Fruit fly (Drosophila melanogaster): Measurements from ENCODE around the gene CG43739.

The CG43739 gene

DNA sequence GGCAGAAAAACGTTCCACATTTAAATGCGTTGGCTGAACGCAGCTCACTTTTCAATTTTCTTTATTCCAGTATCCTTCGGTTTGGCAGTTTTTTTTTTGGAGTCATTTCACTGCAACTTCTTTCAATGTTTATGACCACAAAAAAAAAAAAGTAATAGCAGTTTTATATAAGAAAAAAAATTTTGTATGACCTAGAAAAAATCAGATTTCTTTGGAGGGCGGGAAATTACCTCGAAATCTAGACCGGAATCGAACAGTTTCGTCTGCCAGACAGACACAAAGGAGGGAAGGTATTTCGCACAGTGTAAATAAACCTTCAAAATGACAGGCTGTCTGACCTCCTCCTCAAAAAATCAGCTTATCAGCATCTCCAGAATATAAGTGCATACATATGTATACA lies 38.3 kb downstream of the CG43739 start (continued):
- no peak for TF ChIP-seq salr (GFP tag; optimal IDR thresholded peaks at IDR 0.05)
- no peak for TF ChIP-seq achi (GFP tag; optimal IDR thresholded peaks at IDR 0.05)
- no peak for TF ChIP-seq CG6276 (GFP tag; optimal IDR thresholded peaks at IDR 0.05)
- no peak for TF ChIP-seq ss (GFP tag; optimal IDR thresholded peaks at IDR 0.05)
- peak; percentile 19 for TF ChIP-seq acj6 (GFP tag; optimal IDR thresholded peaks at IDR 0.05)
- no peak for TF ChIP-seq dsx (GFP tag; optimal IDR thresholded peaks at IDR 0.05; ENCODE audit: poor library complexity, severe bottlenecking)
- TF ChIP-seq Eip78C (GFP tag) = peak; percentile 70
- no peak for TF ChIP-seq eg (GFP tag; IDR thresholded peaks at IDR 0.05)
- peak; percentile 59 for TF ChIP-seq Sox102F (GFP tag; optimal IDR thresholded peaks at IDR 0.05)
- no peak for TF ChIP-seq CG6808 (GFP tag; optimal IDR thresholded peaks at IDR 0.05)
- no peak for TF ChIP-seq CG6163 (GFP tag; IDR thresholded peaks at IDR 0.05)
- no peak for TF ChIP-seq CG16779 (tag; optimal IDR thresholded peaks at IDR 0.05)
- TF ChIP-seq CG34406 (GFP tag; optimal IDR thresholded peaks at IDR 0.05) = peak; percentile 25
- TF ChIP-seq topi (GFP tag; optimal IDR thresholded peaks at IDR 0.05) = peak; percentile 43
- no peak for TF ChIP-seq CG10669 (GFP tag; optimal IDR thresholded peaks at IDR 0.05)
- peak; percentile 14 for TF ChIP-seq CG3919 (GFP tag; optimal IDR thresholded peaks at IDR 0.05)
- no peak for TF ChIP-seq CG8119 (GFP tag; IDR thresholded peaks at IDR 0.05)
- no peak for TF ChIP-seq CG11902 (GFP tag; optimal IDR thresholded peaks at IDR 0.05)
- TF ChIP-seq Ets21C (GFP tag; optimal IDR thresholded peaks at IDR 0.05) = peak; percentile 16
- TF ChIP-seq Hr4 (GFP tag; optimal IDR thresholded peaks at IDR 0.05) = no peak
- TF ChIP-seq pdm3 (GFP tag; optimal IDR thresholded peaks at IDR 0.05) = peak; percentile 42
- TF ChIP-seq CG3032 (tag; optimal IDR thresholded peaks at IDR 0.05) = no peak
- no peak for TF ChIP-seq Ets96B (tag; optimal IDR thresholded peaks at IDR 0.05)
- TF ChIP-seq Blimp-1 (GFP tag; optimal IDR thresholded peaks at IDR 0.05) = no peak
- no peak for TF ChIP-seq Eip93F (GFP tag; optimal IDR thresholded peaks at IDR 0.05)
- no peak for TF ChIP-seq spab (GFP tag; optimal IDR thresholded peaks at IDR 0.05)
- peak; percentile 47 for TF ChIP-seq lz (GFP tag; optimal IDR thresholded peaks at IDR 0.05)
- peak; percentile 12 for TF ChIP-seq Sox15 (GFP tag; optimal IDR thresholded peaks at IDR 0.05)
- TF ChIP-seq CG7368 (GFP tag; optimal IDR thresholded peaks at IDR 0.05) = peak; percentile 5
- TF ChIP-seq CG8632 (GFP tag; optimal IDR thresholded peaks at IDR 0.05) = peak; percentile 31
- no peak for TF ChIP-seq Gug (GFP tag; IDR thresholded peaks at IDR 0.05)
- TF ChIP-seq CG10631 (GFP tag; optimal IDR thresholded peaks at IDR 0.05) = no peak
- TF ChIP-seq CG6792 (GFP tag; optimal IDR thresholded peaks at IDR 0.05) = peak; percentile 26
- no peak for TF ChIP-seq OdsH (GFP tag; optimal IDR thresholded peaks at IDR 0.05)

DNA sequence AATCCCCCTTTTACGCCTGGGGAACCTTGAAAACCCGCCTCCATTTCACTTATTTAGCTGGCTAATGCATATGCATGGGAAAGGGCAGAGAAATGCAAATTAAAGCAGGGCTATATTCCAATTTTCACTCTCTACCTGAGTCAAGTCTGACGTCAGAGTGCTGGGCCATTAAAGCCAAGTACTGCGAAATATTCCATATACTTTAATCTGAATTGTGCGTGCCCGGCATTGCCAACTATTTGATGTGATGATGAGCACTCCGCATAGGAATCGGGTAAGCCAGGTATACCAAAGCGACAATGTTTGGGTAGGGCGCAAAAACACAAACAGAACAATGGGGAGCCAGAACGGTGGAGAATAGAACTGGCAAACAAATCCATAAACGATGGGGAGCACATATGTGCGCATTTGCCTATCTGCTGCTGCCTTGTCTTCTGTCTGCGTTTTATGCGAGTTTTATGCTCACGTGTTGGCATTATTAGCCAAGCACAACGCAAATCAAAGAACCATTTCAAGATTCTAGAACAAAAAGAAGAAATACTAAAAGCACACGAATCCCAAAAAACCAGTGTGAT lies 39.1 kb downstream of the CG43739 start:
- peak; percentile 11 for TF ChIP-seq Eip78C (GFP tag)
- TF ChIP-seq CG6276 (GFP tag; optimal IDR thresholded peaks at IDR 0.05) = peak; percentile 0
- no peak for TF ChIP-seq CG3919 (GFP tag; optimal IDR thresholded peaks at IDR 0.05)

DNA sequence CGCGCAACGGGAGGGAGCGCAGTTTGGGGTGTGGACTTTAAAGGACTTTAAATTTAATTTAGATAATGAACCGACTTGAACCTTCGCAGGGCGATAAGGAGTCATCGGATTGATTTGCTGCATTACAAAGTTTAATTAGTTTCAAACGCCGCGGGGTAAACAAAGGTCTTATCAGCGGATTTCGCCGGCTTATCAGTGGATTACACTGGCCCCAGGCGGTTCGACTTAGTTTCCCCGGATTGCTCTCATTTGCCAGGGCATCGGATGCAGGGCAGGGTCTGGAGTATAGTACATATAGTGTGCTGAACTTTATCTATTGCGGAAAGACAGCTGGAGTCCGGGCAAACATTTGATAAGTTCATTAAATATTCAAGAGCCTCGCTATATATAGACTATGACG lies 40.3 kb downstream of the CG43739 start:
- TF ChIP-seq svp (GFP tag) = peak; percentile 80
- TF ChIP-seq cyc (GFP tag; optimal IDR thresholded peaks at IDR 0.05) = no peak
- TF ChIP-seq Eip78C (GFP tag) = peak; percentile 43
- no peak for TF ChIP-seq CG11294 (GFP tag; IDR thresholded peaks at IDR 0.05)

DNA sequence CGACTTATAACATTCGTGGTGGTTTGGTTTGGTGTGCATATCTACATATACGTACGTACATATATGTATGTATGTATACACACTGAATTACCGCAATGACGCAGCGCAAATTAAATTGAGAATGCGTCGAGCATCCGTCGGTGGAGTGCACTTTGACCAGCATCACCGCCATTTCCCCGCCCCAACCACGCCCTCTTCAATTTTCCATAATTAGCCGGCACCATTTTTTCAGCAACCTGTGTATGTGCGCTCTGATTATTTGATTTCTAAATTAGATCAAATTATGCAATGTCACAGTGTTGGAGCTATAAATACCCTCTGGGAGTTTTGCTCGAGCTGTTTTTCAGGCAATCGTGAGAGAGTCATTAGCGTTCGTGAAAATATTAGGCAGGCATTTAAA lies 40.7 kb downstream of the CG43739 start:
- TF ChIP-seq ss (GFP tag; optimal IDR thresholded peaks at IDR 0.05) = peak; percentile 9 to 41
- no peak for TF ChIP-seq Eip93F (GFP tag; optimal IDR thresholded peaks at IDR 0.05)
- no peak for TF ChIP-seq CG11902 (GFP tag; optimal IDR thresholded peaks at IDR 0.05)
- no peak for TF ChIP-seq Eip75B (GFP tag; optimal IDR thresholded peaks at IDR 0.05)
- no peak for TF ChIP-seq spab (GFP tag; optimal IDR thresholded peaks at IDR 0.05)
- no peak for TF ChIP-seq CG8119 (GFP tag; IDR thresholded peaks at IDR 0.05)
- TF ChIP-seq CG32006 (GFP tag; optimal IDR thresholded peaks at IDR 0.05) = no peak
- peak; percentile 5 for TF ChIP-seq CG6276 (GFP tag; optimal IDR thresholded peaks at IDR 0.05)
- TF ChIP-seq fkh (GFP tag; optimal IDR thresholded peaks at IDR 0.05) = no peak
- TF ChIP-seq CG6808 (GFP tag; optimal IDR thresholded peaks at IDR 0.05) = peak; percentile 3
- no peak for TF ChIP-seq Hr39 (GFP tag; optimal IDR thresholded peaks at IDR 0.05)
- TF ChIP-seq dsx (GFP tag; optimal IDR thresholded peaks at IDR 0.05; ENCODE audit: poor library complexity, severe bottlenecking) = no peak
- TF ChIP-seq cyc (GFP tag; optimal IDR thresholded peaks at IDR 0.05) = no peak
- TF ChIP-seq Sox102F (GFP tag; optimal IDR thresholded peaks at IDR 0.05) = no peak
- no peak for TF ChIP-seq CG15336 (GFP tag; IDR thresholded peaks at IDR 0.05)
- no peak for TF ChIP-seq CG34406 (GFP tag; optimal IDR thresholded peaks at IDR 0.05)
- peak; percentile 6 for TF ChIP-seq CG6854 (GFP tag; optimal IDR thresholded peaks at IDR 0.05)
- TF ChIP-seq CG1621 (tag; optimal IDR thresholded peaks at IDR 0.05) = no peak

Measured in whole organism, prepupa.